Worm (Caenorhabditis elegans) whole organism, L2 larva: ENCODE measurements around the gene lin-14.
A peak's percentile ranks its signal among the peaks of the same experiment; 100 is the strongest.

ENCODE experiments used
- C34F6.9 ChIP-seq: fragments of 150-350 bp; optimal IDR thresholded peaks from 2 replicates; lab custom pipeline; 2014; ENCODE audit warnings: missing biosample characterization, missing genetic modification characterization
- F13H6.1 ChIP-seq: sonication (generic microtip); optimal IDR thresholded peaks from 2 replicates; lab custom pipeline; 2016; ENCODE audit warnings: missing genetic modification characterization, missing compliant biosample characterization
- R02D3.7 ChIP-seq: fragments of 150-350 bp; optimal IDR thresholded peaks from 2 replicates; lab custom pipeline; 2014; ENCODE audit warnings: missing biosample characterization, missing genetic modification characterization
- Y55F3AM.14 ChIP-seq: fragments of 200-800 bp; sonication (Bioruptor generic); optimal IDR thresholded peaks from 2 replicates; lab custom pipeline; 2018; ENCODE audit warnings: mild to moderate bottlenecking, missing genetic modification characterization, missing compliant biosample characterization
- ZK546.5 ChIP-seq: sonication (generic microtip); optimal IDR thresholded peaks from 2 replicates; lab custom pipeline; 2017; ENCODE audit warnings: missing biosample characterization, missing genetic modification characterization
- alr-1 ChIP-seq: fragments of 150-350 bp; optimal IDR thresholded peaks from 2 replicates; lab custom pipeline; 2014; ENCODE audit warnings: missing biosample characterization, missing genetic modification characterization
- aly-2 ChIP-seq: fragments of 150-350 bp; optimal IDR thresholded peaks from 2 replicates; lab custom pipeline; 2014; ENCODE audit warnings: missing biosample characterization, missing genetic modification characterization
- ama-1 ChIP-seq: fragments of 150-350 bp; optimal IDR thresholded peaks from 2 replicates; lab custom pipeline; 2018; ENCODE audit warnings: inconsistent platforms
- blmp-1 ChIP-seq: sonication (generic microtip); optimal IDR thresholded peaks from 2 replicates; lab custom pipeline; 2017; ENCODE audit warnings: missing genetic modification characterization, mild to moderate bottlenecking, missing compliant biosample characterization, antibody characterized with exemption, moderate library complexity; ENCODE audit not compliant: insufficient read depth
- ceh-16 ChIP-seq: fragments of 150-350 bp; optimal IDR thresholded peaks from 2 replicates; lab custom pipeline; 2014; ENCODE audit warnings: missing biosample characterization, missing genetic modification characterization
- crh-2 ChIP-seq: sonication (generic microtip); optimal IDR thresholded peaks from 2 replicates; lab custom pipeline; 2017; ENCODE audit warnings: missing biosample characterization, missing genetic modification characterization
- egl-27 ChIP-seq: sonication (generic microtip); optimal IDR thresholded peaks from 3 replicates; lab custom pipeline; 2017; ENCODE audit warnings: missing biosample characterization, missing genetic modification reagents, missing genetic modification characterization
- elt-1 ChIP-seq: fragments of 150-350 bp; optimal IDR thresholded peaks from 2 replicates; lab custom pipeline; 2014; ENCODE audit warnings: missing biosample characterization, missing genetic modification characterization
- elt-3 ChIP-seq: sonication (generic microtip); optimal IDR thresholded peaks from 2 replicates; lab custom pipeline; 2017; ENCODE audit warnings: missing biosample characterization, missing genetic modification characterization
- fos-1 ChIP-seq: fragments of 150-350 bp; optimal IDR thresholded peaks from 2 replicates; lab custom pipeline; 2014; ENCODE audit warnings: missing biosample characterization, missing genetic modification characterization
- gmeb-1 ChIP-seq: fragments of 150-350 bp; optimal IDR thresholded peaks from 2 replicates; lab custom pipeline; 2014; ENCODE audit warnings: missing biosample characterization, missing genetic modification characterization
- lin-11 ChIP-seq: fragments of 150-350 bp; sonication (generic microtip); optimal IDR thresholded peaks from 2 replicates; lab custom pipeline; 2014; ENCODE audit warnings: missing biosample characterization, missing genetic modification characterization, inconsistent platforms, mixed read lengths
- lin-13 ChIP-seq: fragments of 150-350 bp; optimal IDR thresholded peaks from 2 replicates; lab custom pipeline; 2014; ENCODE audit warnings: missing biosample characterization, missing genetic modification reagents, missing genetic modification characterization
- lin-39 ChIP-seq: fragments of 150-350 bp; optimal IDR thresholded peaks from 2 replicates; lab custom pipeline; 2014; ENCODE audit warnings: missing biosample characterization, missing genetic modification reagents, missing genetic modification characterization
- lsy-2 ChIP-seq, 2 experiments: fragments of 150-350 bp in 1 of 2; sonication (generic microtip) in 1 of 2; optimal IDR thresholded peaks; 2 replicates each; lab custom pipeline; 2014 to 2017; ENCODE audit warnings: missing biosample characterization in 2 of 2, missing genetic modification characterization in 2 of 2
- mbf-1 ChIP-seq: sonication (generic microtip); optimal IDR thresholded peaks from 2 replicates; lab custom pipeline; 2017; ENCODE audit warnings: missing biosample characterization, missing genetic modification characterization
- mdl-1 ChIP-seq, 2 experiments: fragments of 150-350 bp in 1 of 2; sonication (generic microtip) in 1 of 2; optimal IDR thresholded peaks; 2 replicates each; lab custom pipeline; 2017; ENCODE audit warnings: missing biosample characterization in 2 of 2, missing genetic modification characterization in 2 of 2
- nhr-10 ChIP-seq: sonication (generic microtip); optimal IDR thresholded peaks from 2 replicates; lab custom pipeline; 2017; ENCODE audit warnings: missing biosample characterization, missing genetic modification characterization
- nhr-12 ChIP-seq: fragments of 150-350 bp; optimal IDR thresholded peaks from 2 replicates; lab custom pipeline; 2014; ENCODE audit warnings: missing biosample characterization, missing genetic modification characterization
- nhr-129 ChIP-seq: fragments of 150-350 bp; optimal IDR thresholded peaks from 2 replicates; lab custom pipeline; 2014; ENCODE audit warnings: missing biosample characterization, missing genetic modification characterization
- nhr-21 ChIP-seq: fragments of 150-350 bp; optimal IDR thresholded peaks from 2 replicates; lab custom pipeline; 2014; ENCODE audit warnings: missing biosample characterization, missing genetic modification characterization
- nhr-237 ChIP-seq: fragments of 150-350 bp; optimal IDR thresholded peaks from 2 replicates; lab custom pipeline; 2014; ENCODE audit warnings: missing biosample characterization, missing genetic modification characterization
- nhr-25 ChIP-seq: fragments of 150-350 bp; sonication (generic microtip); optimal IDR thresholded peaks from 3 replicates; lab custom pipeline; 2014; ENCODE audit warnings: missing biosample characterization, missing genetic modification characterization
- nhr-6 ChIP-seq: fragments of 150-350 bp; optimal IDR thresholded peaks from 2 replicates; lab custom pipeline; 2014; ENCODE audit warnings: missing biosample characterization, missing genetic modification characterization
- nhr-77 ChIP-seq: fragments of 150-350 bp; optimal IDR thresholded peaks from 2 replicates; lab custom pipeline; 2014; ENCODE audit warnings: missing biosample characterization, missing genetic modification characterization
- peb-1 ChIP-seq: fragments of 150-350 bp; optimal IDR thresholded peaks from 2 replicates; lab custom pipeline; 2014; ENCODE audit warnings: missing biosample characterization, missing genetic modification characterization
- sem-4 ChIP-seq: fragments of 150-350 bp; optimal IDR thresholded peaks from 2 replicates; lab custom pipeline; 2014; ENCODE audit warnings: missing biosample characterization, missing genetic modification reagents, missing genetic modification characterization
- skn-1 ChIP-seq: sonication (generic microtip); optimal IDR thresholded peaks from 2 replicates; lab custom pipeline; 2017; ENCODE audit warnings: missing biosample characterization, missing genetic modification characterization
- sma-9 ChIP-seq, 2 experiments: fragments of 150-350 bp in 1 of 2; sonication (generic microtip) in 1 of 2; optimal IDR thresholded peaks; 2 replicates each; lab custom pipeline; 2014 to 2016; ENCODE audit warnings: missing genetic modification characterization in 2 of 2, mild to moderate bottlenecking in 1 of 2, missing biosample characterization in 1 of 2, missing compliant biosample characterization in 1 of 2, missing genetic modification reagents in 1 of 2, moderate library complexity in 1 of 2
- snpc-4 ChIP-seq: fragments of 150-350 bp; optimal IDR thresholded peaks from 2 replicates; lab custom pipeline; 2014; ENCODE audit warnings: missing biosample characterization, missing genetic modification characterization
- unc-39 ChIP-seq: fragments of 150-350 bp; optimal IDR thresholded peaks from 2 replicates; lab custom pipeline; 2014; ENCODE audit warnings: missing biosample characterization, missing genetic modification characterization
- unc-55 ChIP-seq: fragments of 150-350 bp; sonication (generic microtip); optimal IDR thresholded peaks from 3 replicates; lab custom pipeline; 2014; ENCODE audit warnings: missing biosample characterization, missing genetic modification reagents, missing genetic modification characterization
- unc-62 ChIP-seq: fragments of 150-350 bp; optimal IDR thresholded peaks from 2 replicates; lab custom pipeline; 2014; ENCODE audit warnings: missing biosample characterization, missing genetic modification reagents, missing genetic modification characterization
- zag-1 ChIP-seq: fragments of 150-350 bp; optimal IDR thresholded peaks from 2 replicates; lab custom pipeline; 2014; ENCODE audit warnings: missing biosample characterization, missing genetic modification characterization
- ztf-1 ChIP-seq: fragments of 200-800 bp; sonication (Bioruptor generic); conservative IDR thresholded peaks from 2 replicates; pipeline ENCODE4 v1.3.6; 2022; ENCODE audit warnings: missing genetic modification characterization, missing compliant biosample characterization
- ztf-11 ChIP-seq: sonication (generic microtip); optimal IDR thresholded peaks from 2 replicates; lab custom pipeline; 2017; ENCODE audit warnings: missing biosample characterization, missing genetic modification characterization
- ztf-4 ChIP-seq: fragments of 150-350 bp; optimal IDR thresholded peaks from 2 replicates; lab custom pipeline; 2014; ENCODE audit warnings: missing biosample characterization, missing genetic modification characterization

lin-14 gene

ce11 chrX:11464271-11465103 lies 873 bp upstream of the lin-14 start (continued):
- no peak for TF ChIP-seq ztf-1
- no peak for TF ChIP-seq nhr-237 (tag; lab: Kevin White, UChicago)
- TF ChIP-seq nhr-25 (tag; lab: Kevin White, UChicago): no peak
- peak; percentile 60 for TF ChIP-seq nhr-129
- no peak for TF ChIP-seq ceh-16 (tag; lab: Kevin White, UChicago)
- TF ChIP-seq unc-39 (tag; lab: Kevin White, UChicago): no peak
- no peak for TF ChIP-seq elt-3
- no peak for TF ChIP-seq ZK546.5 (tag; lab: Kevin White, UChicago)
- no peak for TF ChIP-seq elt-1 (tag; lab: Kevin White, UChicago)
- no peak for TF ChIP-seq aly-2 (tag; lab: Kevin White, UChicago)
- TF ChIP-seq sem-4 (tag; lab: Kevin White, UChicago): no peak
- TF ChIP-seq crh-2 (tag; lab: Kevin White, UChicago): no peak
- peak; percentile 37 for TF ChIP-seq zag-1 (tag; lab: Kevin White, UChicago)
- no peak for TF ChIP-seq R02D3.7 (tag; lab: Kevin White, UChicago)
- peak; percentile 62 for TF ChIP-seq F13H6.1 (tag; lab: Kevin White, UChicago)

DNA sequence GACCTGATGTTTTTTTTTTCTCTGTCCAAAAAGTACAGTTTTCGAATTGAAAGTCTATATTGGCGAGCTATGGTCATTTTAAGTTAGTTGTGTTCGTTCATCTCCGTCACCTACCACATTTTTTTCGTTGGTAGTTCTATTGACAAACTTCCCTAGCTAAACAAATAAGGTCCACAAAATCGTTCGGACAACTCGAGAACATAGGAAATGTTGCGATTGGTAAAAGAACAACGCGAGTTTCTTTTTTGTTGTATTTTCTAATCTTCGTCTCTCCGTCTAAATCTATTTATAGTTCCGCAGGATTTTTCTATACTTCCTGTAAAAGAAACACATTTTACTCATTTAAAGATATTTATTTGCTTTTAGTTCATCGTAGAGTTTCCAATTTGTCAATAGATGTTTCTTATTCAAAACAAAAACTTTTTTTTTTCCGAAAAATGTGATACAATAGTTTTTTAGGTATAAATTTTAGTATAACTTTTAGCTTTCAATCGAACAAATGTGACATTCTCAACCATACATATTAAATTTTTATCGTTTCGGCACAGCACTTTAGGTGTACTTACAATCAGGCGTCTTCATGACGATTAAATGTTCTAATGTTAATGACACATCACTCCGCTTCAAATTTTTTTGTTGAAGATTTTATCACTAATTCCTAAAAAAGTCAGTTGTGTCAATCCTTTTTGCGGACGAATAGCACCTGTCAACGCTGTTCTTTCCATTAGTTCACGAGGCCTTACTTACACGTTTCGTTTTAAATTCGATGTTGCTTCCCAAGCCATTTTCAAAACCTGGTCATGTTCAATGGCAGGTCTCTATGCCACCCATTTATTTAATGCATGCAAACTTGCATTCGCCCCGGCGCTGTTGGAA lies 1.3 kb downstream of the lin-14 start:
- TF ChIP-seq gmeb-1 (no peak), sma-9 (GFP tag; optimal IDR thresholded peaks at IDR 0.05; lab: Kevin White, UChicago) (peak; percentile 8), sma-9 (tag; optimal IDR thresholded peaks at IDR 0.05; lab: Kevin White, UChicago) (no peak), nhr-25 (tag; lab: Kevin White, UChicago) (no peak), nhr-21 (tag; lab: Kevin White, UChicago) (no peak), blmp-1 (tag; lab: Kevin White, UChicago) (no peak), lin-13 (GFP tag; lab: Kevin White, UChicago) (no peak), R02D3.7 (tag; lab: Kevin White, UChicago) (no peak), ama-1 (no peak), lin-39 (tag; lab: Kevin White, UChicago) (no peak), unc-62 (no peak), ztf-11 (tag; lab: Kevin White, UChicago) (no peak), nhr-129 (no peak), F13H6.1 (tag; lab: Kevin White, UChicago) (peak; percentile 44), zag-1 (tag; lab: Kevin White, UChicago) (no peak), skn-1 (tag; lab: Kevin White, UChicago) (no peak), lin-11 (tag; lab: Kevin White, UChicago) (no peak), fos-1 (tag; lab: Kevin White, UChicago) (peak; percentile 14)

ce11 chrX:11467320-11467732 lies 2.0 kb downstream of the lin-14 start:
- TF ChIP-seq R02D3.7 (tag; lab: Kevin White, UChicago) (no peak), peb-1 (no peak), C34F6.9 (tag; lab: Kevin White, UChicago) (peak; percentile 89), lin-39 (tag; lab: Kevin White, UChicago) (no peak), unc-55 (GFP tag; lab: Kevin White, UChicago) (peak; percentile 80), aly-2 (tag; lab: Kevin White, UChicago) (no peak), mbf-1 (no peak), mdl-1 (tag; optimal IDR thresholded peaks at IDR 0.05; lab: Kevin White, UChicago) (peak; percentile 41 to 88), nhr-12 (no peak), nhr-6 (tag; lab: Kevin White, UChicago) (peak; percentile 69), unc-39 (tag; lab: Kevin White, UChicago) (no peak), egl-27 (tag; lab: Kevin White, UChicago) (peak; percentile 54), nhr-129 (peak; percentile 94), alr-1 (tag; lab: Kevin White, UChicago) (no peak), ztf-1 (no peak), lsy-2 (tag; optimal IDR thresholded peaks at IDR 0.05; lab: Kevin White, UChicago) (peak; percentile 41 to 70), lin-11 (tag; lab: Kevin White, UChicago) (peak; percentile 69), ztf-4 (peak; percentile 80), ama-1 (peak; percentile 26), blmp-1 (tag; lab: Kevin White, UChicago) (no peak), elt-3 (no peak), nhr-10 (tag; lab: Kevin White, UChicago) (no peak), ztf-11 (tag; lab: Kevin White, UChicago) (no peak), fos-1 (tag; lab: Kevin White, UChicago) (peak; percentile 33), unc-62 (no peak), nhr-77 (tag; lab: Kevin White, UChicago) (no peak), sem-4 (tag; lab: Kevin White, UChicago) (peak; percentile 84), F13H6.1 (tag; lab: Kevin White, UChicago) (peak; percentile 90), crh-2 (tag; lab: Kevin White, UChicago) (peak; percentile 82), nhr-237 (tag; lab: Kevin White, UChicago) (no peak), skn-1 (tag; lab: Kevin White, UChicago) (no peak), Y55F3AM.14 (peak; percentile 86), ceh-16 (tag; lab: Kevin White, UChicago) (no peak), gmeb-1 (no peak), snpc-4 (tag; lab: Kevin White, UChicago) (peak; percentile 16)
